Fruit fly (Drosophila melanogaster): ENCODE measurements around the gene Polr2B.
A peak's percentile ranks its signal among the peaks of the same experiment; 100 is the strongest.

The Polr2B gene

DNA sequence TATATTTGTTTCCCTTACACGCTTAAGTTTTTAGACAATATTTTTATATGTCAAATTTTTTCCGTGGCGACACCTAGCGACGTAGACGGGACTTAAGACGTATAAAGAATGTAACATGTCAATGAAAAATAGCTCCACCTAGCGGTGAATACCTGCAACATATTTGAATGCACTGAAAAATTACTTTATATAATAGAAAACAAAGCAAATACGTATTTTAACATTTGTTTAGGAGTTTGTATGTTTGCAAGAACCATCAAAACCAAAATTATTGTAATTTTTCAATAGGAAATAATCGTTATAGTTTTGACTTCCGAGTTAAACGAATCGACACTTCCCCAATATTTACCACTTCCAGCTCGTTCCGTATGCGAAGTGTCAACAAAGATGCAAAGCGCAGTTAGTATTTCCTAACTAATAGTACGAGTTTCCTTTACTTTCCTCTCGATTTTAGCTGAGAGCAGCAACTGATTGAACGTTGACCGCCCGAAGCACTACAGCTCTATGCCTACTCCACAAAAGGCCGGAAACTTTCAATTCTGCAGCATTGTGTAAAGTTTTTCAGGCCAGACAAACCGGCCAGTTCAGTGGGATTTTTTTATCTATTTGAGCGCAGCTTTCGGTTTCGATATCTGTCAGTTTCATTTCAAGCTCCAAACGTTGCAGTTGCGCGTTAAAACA, 36.6 kb upstream of the Polr2B start, which contains the start of gene Npc2b (continued):
- 0 out of 2 replicates have a peak, but pooled peaks have one; percentile 19 for TF ChIP-seq seq (GFP tag; IDR thresholded peaks at IDR 0.05)
- TF ChIP-seq CG18262 (tag; optimal IDR thresholded peaks at IDR 0.05) = peak; percentile 33
- 0 out of 2 replicates have a peak, but pooled peaks have one; percentile 28 for TF ChIP-seq CG4360 (GFP tag; IDR thresholded peaks at IDR 0.05)
- TF ChIP-seq Hsf (GFP tag; optimal IDR thresholded peaks at IDR 0.05) = peak; percentile 67
- TF ChIP-seq CG8944 (GFP tag; optimal IDR thresholded peaks at IDR 0.05) = peak; percentile 62
- TF ChIP-seq sd (tag; optimal IDR thresholded peaks at IDR 0.05) = peak; percentile 85
- peak; percentile 39 for TF ChIP-seq CG10267 (tag; optimal IDR thresholded peaks at IDR 0.05)
- peak; percentile 56 for TF ChIP-seq dysf (GFP tag; IDR thresholded peaks at IDR 0.05)
- peak; percentile 43 for TF ChIP-seq Dp (GFP tag; optimal IDR thresholded peaks at IDR 0.05)
- no peak for TF ChIP-seq gce (GFP tag; IDR thresholded peaks at IDR 0.05)
- no peak for TF ChIP-seq aop (GFP tag; IDR thresholded peaks at IDR 0.05)
- TF ChIP-seq CG7357 (GFP tag; IDR thresholded peaks at IDR 0.05) = 0 out of 3 replicates have a peak, but pooled peaks have one; percentile 24
- peak; percentile 11 for TF ChIP-seq scrt (GFP tag; optimal IDR thresholded peaks at IDR 0.05)
- TF ChIP-seq Sox100B (GFP tag; optimal IDR thresholded peaks at IDR 0.05) = peak; percentile 36
- TF ChIP-seq CG1603 (tag; optimal IDR thresholded peaks at IDR 0.05) = peak; percentile 55
- no peak for TF ChIP-seq CG11723 (GFP tag; optimal IDR thresholded peaks at IDR 0.05)
- no peak for TF ChIP-seq sc (optimal IDR thresholded peaks at IDR 0.05)
- peak; percentile 14 for TF ChIP-seq sc (GFP tag; optimal IDR thresholded peaks at IDR 0.05)
- peak; percentile 21 for TF ChIP-seq CG16815 (GFP tag; optimal IDR thresholded peaks at IDR 0.05)
- TF ChIP-seq HmgD (GFP tag; optimal IDR thresholded peaks at IDR 0.05) = peak; percentile 6
- TF ChIP-seq ase (GFP tag; IDR thresholded peaks at IDR 0.05) = peak; percentile 17; the same call in 1 of the 3 replicates
- peak; percentile 6 for TF ChIP-seq nom (GFP tag; optimal IDR thresholded peaks at IDR 0.05)
- TF ChIP-seq eyg (GFP tag; optimal IDR thresholded peaks at IDR 0.05) = peak; percentile 3
- peak; percentile 43 for TF ChIP-seq Camta (GFP tag; optimal IDR thresholded peaks at IDR 0.05)
- TF ChIP-seq ems (GFP tag; optimal IDR thresholded peaks at IDR 0.05) = peak; percentile 45
- peak; percentile 52 for TF ChIP-seq CG15696 (tag; optimal IDR thresholded peaks at IDR 0.05)
- peak; percentile 49 for TF ChIP-seq CG10209 (GFP tag; optimal IDR thresholded peaks at IDR 0.05)
- TF ChIP-seq CG7556 (GFP tag; optimal IDR thresholded peaks at IDR 0.05) = peak; percentile 53
- TF ChIP-seq CG34422 (GFP tag; IDR thresholded peaks at IDR 0.05) = peak; percentile 79
- TF ChIP-seq twi (tag; optimal IDR thresholded peaks at IDR 0.05) = peak; percentile 2
- TF ChIP-seq Oaz (GFP tag; IDR thresholded peaks at IDR 0.05) = 0 out of 2 replicates have a peak, but pooled peaks have one; percentile 21
- TF ChIP-seq eve (GFP tag; optimal IDR thresholded peaks at IDR 0.05) = peak in 1 of 2 experiments; percentile 37
- peak; percentile 29 for TF ChIP-seq nau (GFP tag; optimal IDR thresholded peaks at IDR 0.05)
- peak; percentile 56; the same call in 2 of the 3 replicates for TF ChIP-seq Aef1 (GFP tag; IDR thresholded peaks at IDR 0.05)
- no peak for TF ChIP-seq CG11093 (GFP tag; IDR thresholded peaks at IDR 0.05)
- peak; percentile 56 for TF ChIP-seq Lhr (GFP tag; optimal IDR thresholded peaks at IDR 0.05)
- TF ChIP-seq CG18619 (GFP tag; optimal IDR thresholded peaks at IDR 0.05) = peak; percentile 21
- no peak for TF ChIP-seq Hmx (GFP tag; optimal IDR thresholded peaks at IDR 0.05)
- TF ChIP-seq Bteb2 (GFP tag; optimal IDR thresholded peaks at IDR 0.05) = peak; percentile 4
- peak; percentile 52 for TF ChIP-seq disco-r (GFP tag; optimal IDR thresholded peaks at IDR 0.05)
- TF ChIP-seq CG17612 (GFP tag; IDR thresholded peaks at IDR 0.05) = no peak
- peak; percentile 15 for TF ChIP-seq tx (GFP tag; optimal IDR thresholded peaks at IDR 0.05)
- TF ChIP-seq CG9876 (GFP tag; optimal IDR thresholded peaks at IDR 0.05) = peak; percentile 56
- no peak for TF ChIP-seq bowl (GFP tag; IDR thresholded peaks at IDR 0.05)
- TF ChIP-seq Opbp (GFP tag; IDR thresholded peaks at IDR 0.05; ENCODE audit: partially characterized antibody) = peak; percentile 65; the same call in 2 of the 3 replicates
- TF ChIP-seq NK7.1 (GFP tag; optimal IDR thresholded peaks at IDR 0.05) = peak; percentile 32
- peak; percentile 4 for TF ChIP-seq CG13775 (GFP tag; optimal IDR thresholded peaks at IDR 0.05)
- TF ChIP-seq HLH3B (GFP tag; IDR thresholded peaks at IDR 0.05) = 0 out of 2 replicates have a peak, but pooled peaks have one; percentile 34
- TF ChIP-seq al (GFP tag; IDR thresholded peaks at IDR 0.05) = 0 out of 2 replicates have a peak, but pooled peaks have one; percentile 21
- TF ChIP-seq CG11695 (GFP tag; IDR thresholded peaks at IDR 0.05) = no peak

Data from whole organism, embryonic.